Fruit fly (Drosophila melanogaster): ENCODE results near the gene MED31.
A peak's percentile ranks its signal among the peaks of the same experiment; 100 is the strongest.

MED31 gene

DNA sequence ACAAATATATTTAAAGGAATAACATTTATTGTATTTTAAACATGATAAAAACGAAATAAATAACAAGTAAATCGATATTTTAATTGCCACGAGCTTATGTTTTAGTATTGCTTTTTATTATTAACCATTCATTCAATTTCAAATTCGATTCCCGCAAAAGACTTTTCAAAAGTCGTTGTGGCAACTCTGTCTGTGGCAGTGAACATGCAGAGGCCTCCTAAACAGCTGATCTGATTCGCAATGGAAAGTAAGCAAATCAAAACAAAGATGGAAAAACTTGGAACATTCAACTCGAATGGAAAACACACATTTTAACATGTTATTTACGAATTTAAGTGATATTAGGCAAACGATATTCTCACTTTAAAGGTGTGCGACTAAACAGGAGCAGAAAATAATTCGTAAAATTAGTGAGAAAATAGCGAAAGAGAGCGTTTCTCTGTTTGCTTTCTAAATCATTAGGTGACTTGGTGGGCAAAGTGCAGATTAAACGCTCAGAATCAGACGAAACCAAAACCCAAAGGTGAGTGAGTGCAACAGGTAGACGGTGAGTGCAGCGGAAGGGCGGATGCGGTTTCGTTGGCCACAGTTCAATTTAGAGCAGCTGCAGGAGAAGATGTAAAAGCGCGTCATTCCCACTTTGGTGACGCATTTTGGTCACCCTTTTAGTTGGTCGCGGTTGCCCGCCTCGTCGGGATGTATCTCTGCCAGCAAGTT, 13.0 kb downstream of the MED31 start, which contains the start of gene spartin (continued):
- TF ChIP-seq CG3407 (GFP tag; optimal IDR thresholded peaks at IDR 0.05) (no peak), CG6765 (GFP tag; optimal IDR thresholded peaks at IDR 0.05) (no peak), CG12659 (GFP tag; optimal IDR thresholded peaks at IDR 0.05) (peak; percentile 37), Rfx (GFP tag; IDR thresholded peaks at IDR 0.05) (peak; percentile 46; the same call in 1 of the 2 replicates), CG30403 (GFP tag; optimal IDR thresholded peaks at IDR 0.05) (peak; percentile 40), CG12391 (tag; optimal IDR thresholded peaks at IDR 0.05) (peak; percentile 10), pnt (GFP tag; optimal IDR thresholded peaks at IDR 0.05) (no peak), zfh1 (GFP tag; IDR thresholded peaks at IDR 0.05) (no peak), CG4707 (GFP tag; optimal IDR thresholded peaks at IDR 0.05) (no peak), gem (tag; optimal IDR thresholded peaks at IDR 0.05) (no peak), tin (GFP tag; optimal IDR thresholded peaks at IDR 0.05) (peak; percentile 55), sisA (GFP tag; IDR thresholded peaks at IDR 0.05) (no peak), Nf-YC (tag; optimal IDR thresholded peaks at IDR 0.05) (peak; percentile 14), CG10654 (GFP tag; optimal IDR thresholded peaks at IDR 0.05) (peak; percentile 3), MBD-R2 (GFP tag; IDR thresholded peaks at IDR 0.05) (peak; percentile 44; the same call in 1 of the 2 replicates), twi (tag; optimal IDR thresholded peaks at IDR 0.05) (no peak), CG18764 (GFP tag; optimal IDR thresholded peaks at IDR 0.05) (peak; percentile 49), HmgZ (tag; optimal IDR thresholded peaks at IDR 0.05) (peak; percentile 28), Hr78 (GFP tag; optimal IDR thresholded peaks at IDR 0.05) (no peak), odd (GFP tag; optimal IDR thresholded peaks at IDR 0.05) (no peak), CG9609 (GFP tag; optimal IDR thresholded peaks at IDR 0.05) (peak; percentile 19), MESR4 (GFP tag; optimal IDR thresholded peaks at IDR 0.05) (peak; percentile 13), CG4424 (GFP tag; optimal IDR thresholded peaks at IDR 0.05) (peak; percentile 28), tap (tag; optimal IDR thresholded peaks at IDR 0.05) (no peak), HmgD (GFP tag; optimal IDR thresholded peaks at IDR 0.05) (peak; percentile 14), unpg (GFP tag; optimal IDR thresholded peaks at IDR 0.05) (no peak), Dad (GFP tag; optimal IDR thresholded peaks at IDR 0.05) (peak; percentile 8), E2f2 (GFP tag; IDR thresholded peaks at IDR 0.05) (peak; percentile 88), ind (GFP tag; optimal IDR thresholded peaks at IDR 0.05) (peak; percentile 19), CG3065 (GFP tag; optimal IDR thresholded peaks at IDR 0.05) (no peak), CG5245 (GFP tag; optimal IDR thresholded peaks at IDR 0.05) (peak; percentile 11), sug (tag; optimal IDR thresholded peaks at IDR 0.05) (peak; percentile 17), CG14710 (tag; optimal IDR thresholded peaks at IDR 0.05) (peak; percentile 10), CG7745 (tag; optimal IDR thresholded peaks at IDR 0.05) (no peak), gce (GFP tag; IDR thresholded peaks at IDR 0.05) (no peak), Scr (GFP tag; IDR thresholded peaks at IDR 0.05; ENCODE audit: partially characterized antibody) (peak; percentile 44), ttk (GFP tag; IDR thresholded peaks at IDR 0.05) (no peak), wek (GFP tag; optimal IDR thresholded peaks at IDR 0.05) (no peak), Doc2 (GFP tag; IDR thresholded peaks at IDR 0.05) (no peak), PHDP (tag; optimal IDR thresholded peaks at IDR 0.05) (peak; percentile 14), NC2β (GFP tag; optimal IDR thresholded peaks at IDR 0.05) (no peak), ems (GFP tag; optimal IDR thresholded peaks at IDR 0.05) (peak; percentile 40), Pdp1 (GFP tag; optimal IDR thresholded peaks at IDR 0.05) (peak in 1 of 2 experiments; percentile 26), Med (GFP tag) (peak; percentile 85), CG6791 (GFP tag; IDR thresholded peaks at IDR 0.05; ENCODE audit: partially characterized antibody) (0 out of 3 replicates have a peak, but pooled peaks have one; percentile 27), ab (GFP tag; optimal IDR thresholded peaks at IDR 0.05) (no peak), Dp (GFP tag; optimal IDR thresholded peaks at IDR 0.05) (peak; percentile 78), gro (GFP tag; optimal IDR thresholded peaks at IDR 0.05) (peak; percentile 58), fd3F (GFP tag; optimal IDR thresholded peaks at IDR 0.05) (no peak)
